Fruit fly (Drosophila melanogaster) whole organism, pupa: ENCODE measurements around the gene CG4631.

Experiments used
- CG10348 ChIP-seq: fragments of 200-800 bp; sonication (Bioruptor generic); IDR thresholded peaks from 2 replicates; pipeline ENCODE4 v1.3.6; 2022; ENCODE audit warnings: missing biosample characterization, missing genetic modification characterization
- CG12605 ChIP-seq: fragments of 200-800 bp; sonication (Bioruptor generic); IDR thresholded peaks from 2 replicates; pipeline ENCODE4 v1.3.6; 2022; ENCODE audit warnings: missing biosample characterization, missing genetic modification characterization
- CG13204 ChIP-seq: fragments of 200-800 bp; sonication (Bioruptor generic); optimal IDR thresholded peaks from 2 replicates; lab custom pipeline; 2018; ENCODE audit warnings: missing biosample characterization, mild to moderate bottlenecking, missing genetic modification characterization, moderate library complexity
- CG14655 ChIP-seq: fragments of 200-800 bp; sonication (Bioruptor generic); optimal IDR thresholded peaks from 3 replicates; lab custom pipeline; 2017; ENCODE audit warnings: mild to moderate bottlenecking, missing biosample characterization, missing genetic modification reagents, missing genetic modification characterization
- CG15710 ChIP-seq: fragments of 200-800 bp; sonication (Bioruptor generic); optimal IDR thresholded peaks from 2 replicates; lab custom pipeline; 2018; ENCODE audit warnings: missing biosample characterization, mild to moderate bottlenecking, missing genetic modification characterization, moderate library complexity
- CG17806 ChIP-seq: fragments of 200-800 bp; sonication (Bioruptor generic); optimal IDR thresholded peaks from 2 replicates; lab custom pipeline; 2018; ENCODE audit warnings: missing biosample characterization, mild to moderate bottlenecking, missing genetic modification characterization, moderate library complexity
- CG32121 ChIP-seq: fragments of 200-800 bp; sonication (Bioruptor generic); IDR thresholded peaks from 2 replicates; pipeline ENCODE4 v1.3.6; 2022; ENCODE audit warnings: missing biosample characterization, missing genetic modification characterization
- CG34367 ChIP-seq: fragments of 200-800 bp; sonication (Bioruptor generic); optimal IDR thresholded peaks from 2 replicates; lab custom pipeline; 2018; ENCODE audit warnings: missing biosample characterization, mild to moderate bottlenecking, missing genetic modification characterization
- CG4496 ChIP-seq: fragments of 200-800 bp; sonication (Bioruptor generic); IDR thresholded peaks from 3 replicates; pipeline ENCODE4 v1.3.6; 2022; ENCODE audit warnings: missing biosample characterization, missing genetic modification characterization
- CG8159 ChIP-seq: fragments of 200-800 bp; sonication (Bioruptor generic); optimal IDR thresholded peaks from 3 replicates; lab custom pipeline; 2018; ENCODE audit warnings: missing biosample characterization, mild to moderate bottlenecking, missing genetic modification characterization, moderate library complexity
- CG8301 ChIP-seq: fragments of 200-800 bp; sonication (Bioruptor generic); optimal IDR thresholded peaks from 2 replicates; lab custom pipeline; 2018; ENCODE audit warnings: missing biosample characterization, mild to moderate bottlenecking, missing genetic modification characterization
- CG9948 ChIP-seq: fragments of 200-800 bp; sonication (Bioruptor generic); optimal IDR thresholded peaks from 2 replicates; lab custom pipeline; 2018; ENCODE audit warnings: missing biosample characterization, mild to moderate bottlenecking, missing genetic modification characterization, moderate library complexity
- D1 ChIP-seq: fragments of 200-800 bp; sonication (Bioruptor generic); optimal IDR thresholded peaks from 2 replicates; lab custom pipeline; 2018; ENCODE audit warnings: missing biosample characterization, mild to moderate bottlenecking, missing genetic modification characterization, moderate library complexity
- EcR ChIP-seq: fragments of 200-800 bp; sonication (Bioruptor generic); optimal IDR thresholded peaks from 3 replicates; lab custom pipeline; 2019; ENCODE audit warnings: missing biosample characterization, missing genetic modification characterization, mild to moderate bottlenecking, moderate library complexity, missing genetic modification reagents
- Ets98B ChIP-seq: fragments of 200-800 bp; sonication (Bioruptor generic); IDR thresholded peaks from 2 replicates; pipeline ENCODE4 v1.3.6; 2022; ENCODE audit warnings: missing biosample characterization, missing genetic modification characterization
- Pif1A ChIP-seq: fragments of 200-800 bp; sonication (Bioruptor generic); optimal IDR thresholded peaks from 3 replicates; lab custom pipeline; 2016; ENCODE audit warnings: missing biosample characterization, missing genetic modification characterization
- Pif1B ChIP-seq: fragments of 200-800 bp; sonication (Bioruptor generic); optimal IDR thresholded peaks from 3 replicates; lab custom pipeline; 2016; ENCODE audit warnings: missing biosample characterization, missing genetic modification characterization
- Snoo ChIP-seq: fragments of 200-800 bp; sonication (Bioruptor generic); optimal IDR thresholded peaks from 3 replicates; lab custom pipeline; 2017; ENCODE audit warnings: missing biosample characterization, mild to moderate bottlenecking, missing genetic modification characterization, inconsistent platforms
- fd96Ca ChIP-seq: fragments of 200-800 bp; sonication (Bioruptor generic); IDR thresholded peaks from 3 replicates; pipeline ENCODE4 v1.3.6; 2022; ENCODE audit warnings: missing biosample characterization, missing genetic modification characterization
- gl ChIP-seq: fragments of 200-800 bp; sonication (Bioruptor generic); optimal IDR thresholded peaks from 2 replicates; lab custom pipeline; 2018; ENCODE audit warnings: missing biosample characterization, mild to moderate bottlenecking, missing genetic modification characterization
- rn ChIP-seq: fragments of 200-800 bp; sonication (Bioruptor generic); IDR thresholded peaks from 2 replicates; pipeline ENCODE4 v1.3.6; 2022; ENCODE audit warnings: missing biosample characterization, missing genetic modification characterization

CG4631 gene

DNA sequence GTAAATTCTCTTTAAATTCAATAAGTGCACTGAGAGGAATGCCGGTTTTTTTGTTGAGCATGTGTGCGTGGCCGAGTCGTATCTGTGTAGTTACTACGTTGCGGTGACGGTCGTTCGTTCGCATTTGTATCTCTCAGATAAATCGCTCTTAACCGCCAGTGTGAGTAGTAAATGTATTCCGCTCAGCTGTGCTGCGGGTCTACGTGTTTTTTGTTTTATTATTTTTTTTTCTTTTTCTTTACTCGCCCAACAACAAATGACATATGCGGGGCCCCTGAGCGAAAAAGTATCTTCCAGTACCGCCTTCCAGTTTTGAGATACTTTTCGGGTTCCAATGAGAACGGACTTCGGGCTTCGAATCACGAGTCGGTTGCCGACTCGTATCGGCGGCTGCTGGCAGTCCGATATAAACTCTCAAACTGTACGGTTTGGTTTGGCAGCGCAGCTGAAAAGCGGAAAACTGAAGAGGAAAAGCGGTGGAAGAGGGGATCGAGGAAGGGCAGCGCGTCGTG is 5.6 kb upstream of the CG4631 start:
- TF ChIP-seq CG14655 (GFP tag; lab: Kevin White, UChicago) (peak; percentile 90), Pif1A (GFP tag; lab: Kevin White, UChicago) (peak; percentile 99), CG17806 (peak; percentile 93), Pif1B (peak; percentile 96), CG12605 (GFP tag; lab: Robert Waterston, UW) (peak; percentile 99), Ets98B (peak; percentile 96), CG8159 (tag; lab: Kevin White, UChicago) (peak; percentile 92), CG10348 (GFP tag; lab: Robert Waterston, UW) (no peak), D1 (peak; percentile 76), CG13204 (GFP tag; lab: Kevin White, UChicago) (peak; percentile 99), EcR (GFP tag; lab: Kevin White, UChicago) (peak; percentile 97), CG4496 (peak; percentile 98), CG32121 (GFP tag; lab: Robert Waterston, UW) (peak; percentile 95), CG8301 (peak; percentile 86), Snoo (tag; lab: Kevin White, UChicago) (peak; percentile 91), rn (GFP tag; lab: Robert Waterston, UW) (peak; percentile 84), CG15710 (tag; lab: Kevin White, UChicago) (peak; percentile 96), CG9948 (tag; lab: Kevin White, UChicago) (peak; percentile 91), gl (tag; lab: Kevin White, UChicago) (peak; percentile 99), CG34367 (tag; lab: Kevin White, UChicago) (peak; percentile 94), fd96Ca (GFP tag; lab: Robert Waterston, UW) (peak; percentile 96; the same call in 2 of the 3 replicates)

DNA sequence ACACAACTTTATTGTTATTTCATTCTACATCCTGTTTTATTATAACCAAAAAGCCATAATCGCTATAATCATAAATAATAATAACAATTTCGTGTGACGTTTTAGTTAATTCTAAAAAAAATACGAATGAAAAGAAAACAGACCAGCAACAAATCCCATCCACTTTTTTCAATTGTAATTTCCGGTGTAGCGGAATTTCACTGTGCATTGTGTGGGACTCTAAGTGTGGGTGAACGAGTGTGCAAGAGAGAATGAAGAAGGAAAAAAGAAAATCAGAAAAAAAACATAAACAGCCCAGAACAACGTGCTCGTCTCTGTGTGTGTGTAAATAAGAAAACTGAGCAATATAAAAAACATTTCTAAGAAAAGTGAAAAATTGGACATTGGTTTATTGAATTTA is 4.9 kb upstream of the CG4631 start:
- TF ChIP-seq CG9948 (tag; lab: Kevin White, UChicago): peak; percentile 26
- peak; percentile 61; the same call in 1 of the 2 replicates for TF ChIP-seq CG12605 (GFP tag; lab: Robert Waterston, UW)
- peak; percentile 53 for TF ChIP-seq gl (tag; lab: Kevin White, UChicago)
- peak; percentile 18 for TF ChIP-seq CG17806
- peak; percentile 42 for TF ChIP-seq CG8301
- TF ChIP-seq CG10348 (GFP tag; lab: Robert Waterston, UW): no peak
- TF ChIP-seq CG34367 (tag; lab: Kevin White, UChicago): peak; percentile 30
- peak; percentile 23 for TF ChIP-seq CG14655 (GFP tag; lab: Kevin White, UChicago)
- TF ChIP-seq Pif1A (GFP tag; lab: Kevin White, UChicago): peak; percentile 36
- TF ChIP-seq CG4496: peak; percentile 73
- no peak for TF ChIP-seq CG32121 (GFP tag; lab: Robert Waterston, UW)
- TF ChIP-seq CG8159 (tag; lab: Kevin White, UChicago): peak; percentile 11
- TF ChIP-seq rn (GFP tag; lab: Robert Waterston, UW): no peak
- peak; percentile 39 for TF ChIP-seq CG15710 (tag; lab: Kevin White, UChicago)

DNA sequence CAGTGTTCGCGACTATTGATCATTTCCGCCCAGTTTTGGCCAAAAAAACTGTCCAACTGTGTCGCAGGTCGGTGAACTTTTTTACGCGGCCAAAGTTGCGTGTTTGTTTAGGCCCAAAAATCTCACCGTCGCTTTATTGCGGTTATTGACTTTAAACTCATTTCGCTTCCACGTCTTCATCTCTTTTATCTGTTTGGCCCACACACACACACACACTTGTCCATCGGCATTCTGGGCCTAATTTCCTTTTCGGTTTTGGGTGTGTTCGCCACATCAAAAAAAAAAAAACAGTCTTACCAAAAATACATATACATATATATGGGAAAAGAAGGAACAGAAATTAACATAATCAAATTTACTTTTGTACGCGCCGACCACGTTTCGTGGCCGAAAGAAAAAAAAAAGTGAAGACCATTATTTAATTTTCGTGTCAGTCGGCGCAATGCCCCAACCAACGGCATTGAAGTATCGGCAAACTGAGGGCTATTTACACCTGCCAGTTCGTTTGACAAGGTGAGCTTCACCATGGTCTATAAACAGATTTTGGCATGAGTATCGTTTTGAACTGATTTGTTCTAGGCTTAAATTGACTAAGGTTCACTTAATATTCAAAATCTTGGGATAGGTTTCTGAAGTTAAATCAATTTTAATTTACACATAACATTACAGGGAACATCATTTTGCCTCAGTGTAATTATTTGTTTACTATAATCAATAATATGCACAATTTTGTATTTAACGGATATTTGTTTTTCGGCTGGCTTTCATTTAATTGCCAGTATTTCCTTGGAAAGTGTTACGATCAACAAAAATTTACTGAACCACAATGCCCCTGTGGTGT is 1.9 kb upstream of the CG4631 start, which contains the start of gene CG31815:
Gene CG31815 (plus strand): TSS at position 791 of the 841 bp plus-strand sequence.
- TF ChIP-seq gl (tag; lab: Kevin White, UChicago) (no peak), CG12605 (GFP tag; lab: Robert Waterston, UW) (no peak), fd96Ca (GFP tag; lab: Robert Waterston, UW) (no peak), CG4496 (no peak), Snoo (tag; lab: Kevin White, UChicago) (no peak), Ets98B (no peak), D1 (no peak), CG34367 (tag; lab: Kevin White, UChicago) (no peak), EcR (GFP tag; lab: Kevin White, UChicago) (no peak), CG8301 (no peak), Pif1A (GFP tag; lab: Kevin White, UChicago) (no peak), CG9948 (tag; lab: Kevin White, UChicago) (no peak), CG10348 (GFP tag; lab: Robert Waterston, UW) (no peak), CG17806 (no peak)

DNA sequence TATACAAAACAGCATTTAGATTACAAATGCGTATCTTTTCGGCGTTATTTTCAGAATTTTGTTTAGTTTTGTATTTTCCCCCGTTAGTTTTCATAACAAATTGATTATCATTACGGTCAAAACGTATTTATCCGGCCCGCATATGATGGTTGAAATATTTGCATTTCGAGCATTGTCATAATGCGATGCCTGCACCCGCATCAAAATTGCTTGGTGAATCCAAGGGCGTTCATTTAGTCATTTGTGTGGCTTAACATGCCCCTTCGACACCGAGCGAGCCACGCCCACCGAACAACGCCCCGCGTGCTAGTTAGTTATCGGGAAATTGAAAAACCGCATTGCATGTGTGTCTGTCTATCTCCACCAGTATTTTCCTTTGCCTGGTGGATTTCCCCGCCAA is 9.1 kb downstream of the CG4631 start:
- TF ChIP-seq Snoo (tag; lab: Kevin White, UChicago) (no peak), CG12605 (GFP tag; lab: Robert Waterston, UW) (no peak), EcR (GFP tag; lab: Kevin White, UChicago) (no peak), Ets98B (no peak), fd96Ca (GFP tag; lab: Robert Waterston, UW) (no peak), CG9948 (tag; lab: Kevin White, UChicago) (no peak), rn (GFP tag; lab: Robert Waterston, UW) (no peak), CG8159 (tag; lab: Kevin White, UChicago) (no peak), CG32121 (GFP tag; lab: Robert Waterston, UW) (no peak), CG13204 (GFP tag; lab: Kevin White, UChicago) (no peak), CG4496 (no peak), CG34367 (tag; lab: Kevin White, UChicago) (no peak), CG14655 (GFP tag; lab: Kevin White, UChicago) (no peak), CG17806 (no peak), D1 (no peak), Pif1B (no peak), CG8301 (no peak), gl (tag; lab: Kevin White, UChicago) (no peak), CG10348 (GFP tag; lab: Robert Waterston, UW) (no peak), Pif1A (GFP tag; lab: Kevin White, UChicago) (no peak)

DNA sequence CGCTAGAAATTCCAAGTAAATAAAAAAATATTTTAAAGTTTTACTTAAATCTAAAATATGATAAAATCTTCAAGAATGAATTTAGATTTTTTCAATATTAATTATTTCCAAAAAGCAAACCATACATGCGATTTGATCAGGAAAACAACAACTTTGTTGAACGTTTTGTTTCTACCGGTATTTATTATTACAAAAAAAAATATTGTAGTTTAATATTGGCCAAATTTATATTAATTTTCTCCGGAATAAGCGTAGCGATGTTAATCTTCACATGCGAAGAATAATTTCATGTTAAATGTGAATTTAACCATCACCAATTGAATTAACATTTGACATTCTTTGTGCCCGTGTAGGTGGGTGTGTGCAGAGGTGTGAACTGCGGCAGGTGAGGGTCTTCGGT is 11.8 kb downstream of the CG4631 start:
- TF ChIP-seq CG14655 (GFP tag; lab: Kevin White, UChicago): peak; percentile 26
- TF ChIP-seq fd96Ca (GFP tag; lab: Robert Waterston, UW): no peak
